Fruit fly (Drosophila melanogaster): ENCODE results near the gene Ccp84Af.

The Ccp84Af gene

dm6 chr3R:6659941-6660340 lies 30.1 kb downstream of the Ccp84Af start, which contains the start of gene agt (continued):
- TF ChIP-seq zen2 (GFP tag; IDR thresholded peaks at IDR 0.05; ENCODE audit: partially characterized antibody) (no peak), Deaf1 (tag; optimal IDR thresholded peaks at IDR 0.05) (no peak), CG6654 (GFP tag; optimal IDR thresholded peaks at IDR 0.05) (no peak), sd (tag; optimal IDR thresholded peaks at IDR 0.05) (no peak), Gsc (GFP tag; IDR thresholded peaks at IDR 0.05) (no peak), BtbVII (GFP tag; optimal IDR thresholded peaks at IDR 0.05) (no peak), bowl (GFP tag; IDR thresholded peaks at IDR 0.05) (no peak), phol (tag; optimal IDR thresholded peaks at IDR 0.05) (peak; percentile 50), Eip74EF (GFP tag; optimal IDR thresholded peaks at IDR 0.05) (no peak), Rx (GFP tag; IDR thresholded peaks at IDR 0.05) (no peak), org-1 (GFP tag; optimal IDR thresholded peaks at IDR 0.05) (no peak), CG10462 (GFP tag; optimal IDR thresholded peaks at IDR 0.05) (no peak), CG7839 (tag; optimal IDR thresholded peaks at IDR 0.05) (no peak), CG7745 (tag; optimal IDR thresholded peaks at IDR 0.05) (no peak), sisA (GFP tag; IDR thresholded peaks at IDR 0.05) (no peak), CG13775 (GFP tag; optimal IDR thresholded peaks at IDR 0.05) (no peak), CG13287 (GFP tag; IDR thresholded peaks at IDR 0.05; ENCODE audit: partially characterized antibody) (peak; percentile 68), ara (GFP tag; IDR thresholded peaks at IDR 0.05) (no peak), CG4404 (GFP tag; IDR thresholded peaks at IDR 0.05) (no peak), slou (GFP tag; optimal IDR thresholded peaks at IDR 0.05) (no peak), Oaz (GFP tag; IDR thresholded peaks at IDR 0.05) (no peak), crp (GFP tag; optimal IDR thresholded peaks at IDR 0.05) (peak; percentile 46 to 93), CG4707 (GFP tag; optimal IDR thresholded peaks at IDR 0.05) (no peak), Oli (tag; optimal IDR thresholded peaks at IDR 0.05) (no peak), Abd-B (GFP tag; optimal IDR thresholded peaks at IDR 0.05) (peak; percentile 78), CG42726 (GFP tag; IDR thresholded peaks at IDR 0.05; ENCODE audit: partially characterized antibody) (0 out of 2 replicates have a peak, but pooled peaks have one; percentile 28), fd102C (GFP tag; optimal IDR thresholded peaks at IDR 0.05) (no peak), grn (GFP tag; optimal IDR thresholded peaks at IDR 0.05) (no peak), aop (GFP tag; IDR thresholded peaks at IDR 0.05) (no peak), ftz-f1 (GFP tag; optimal IDR thresholded peaks at IDR 0.05) (no peak), CG4328 (GFP tag; optimal IDR thresholded peaks at IDR 0.05) (no peak), CG16813 (GFP tag; IDR thresholded peaks at IDR 0.05; ENCODE audit: partially characterized antibody) (no peak; the same call in 2 of the 3 replicates), CG2712 (tag; optimal IDR thresholded peaks at IDR 0.05) (peak; percentile 50), pan (optimal IDR thresholded peaks at IDR 0.05) (no peak), pan (GFP tag; optimal IDR thresholded peaks at IDR 0.05 in 1 of 2, IDR thresholded peaks at IDR 0.05 in 1 of 2) (no peak), Gug (GFP tag; IDR thresholded peaks at IDR 0.05) (no peak), croc (GFP tag; conservative IDR thresholded peaks at IDR 0.05) (no peak), gcm2 (GFP tag; optimal IDR thresholded peaks at IDR 0.05) (no peak), Taf1 (GFP tag; IDR thresholded peaks at IDR 0.05) (no peak), btn (GFP tag; optimal IDR thresholded peaks at IDR 0.05) (no peak), tap (tag; optimal IDR thresholded peaks at IDR 0.05) (no peak), maf-S (GFP tag; optimal IDR thresholded peaks at IDR 0.05) (no peak), NC2α (GFP tag; optimal IDR thresholded peaks at IDR 0.05) (no peak), Dip2 (GFP tag; IDR thresholded peaks at IDR 0.05) (no peak), CG31441 (GFP tag; IDR thresholded peaks at IDR 0.05) (0 out of 2 replicates have a peak, but pooled peaks have one; percentile 17), CG6854 (GFP tag; optimal IDR thresholded peaks at IDR 0.05) (no peak), HLH4C (GFP tag; IDR thresholded peaks at IDR 0.05; ENCODE audit: partially characterized antibody) (no peak), Hr3 (GFP tag; optimal IDR thresholded peaks at IDR 0.05) (no peak), z (GFP tag; IDR thresholded peaks at IDR 0.05) (no peak), CG12744 (GFP tag; optimal IDR thresholded peaks at IDR 0.05) (no peak), amos (GFP tag; IDR thresholded peaks at IDR 0.05; ENCODE audit: partially characterized antibody) (peak; percentile 41; the same call in 1 of the 2 replicates)
